Worm (Caenorhabditis elegans) whole organism, late embryonic: Measurements from ENCODE around the gene hsp-6.

ENCODE experiments used
- ceh-30 ChIP-seq: fragments of 150-350 bp; optimal IDR thresholded peaks from 2 replicates; lab custom pipeline; 2014; ENCODE audit warnings: missing biosample characterization, missing genetic modification characterization
- ceh-45 ChIP-seq: fragments of 200-800 bp; sonication (Bioruptor generic); IDR thresholded peaks from 2 replicates; pipeline ENCODE4 v1.3.6; 2022; ENCODE audit warnings: missing genetic modification reagents, missing genetic modification characterization, missing compliant biosample characterization
- ceh-6 ChIP-seq: fragments of 200-800 bp; sonication (Bioruptor generic); optimal IDR thresholded peaks from 2 replicates; lab custom pipeline; 2018; ENCODE audit warnings: mild to moderate bottlenecking, missing genetic modification characterization, missing compliant biosample characterization
- fkh-10 ChIP-seq: fragments of 150-350 bp; optimal IDR thresholded peaks from 2 replicates; lab custom pipeline; 2014; ENCODE audit warnings: missing biosample characterization, missing genetic modification reagents, missing genetic modification characterization
- nhr-11 ChIP-seq: fragments of 150-350 bp; optimal IDR thresholded peaks from 2 replicates; lab custom pipeline; 2014; ENCODE audit warnings: missing biosample characterization, missing genetic modification characterization
- pag-3 ChIP-seq: sonication (generic microtip); optimal IDR thresholded peaks from 2 replicates; lab custom pipeline; 2016; ENCODE audit warnings: missing compliant biosample characterization, missing genetic modification characterization, borderline replicate concordance
- pha-2 ChIP-seq: sonication (generic microtip); optimal IDR thresholded peaks from 2 replicates; lab custom pipeline; 2017; ENCODE audit warnings: mild to moderate bottlenecking, missing genetic modification characterization, missing compliant biosample characterization
- pha-4 ChIP-seq: fragments of 150-350 bp; optimal IDR thresholded peaks from 2 replicates; lab custom pipeline; 2018; ENCODE audit warnings: missing biosample characterization, missing genetic modification reagents, missing genetic modification characterization
- pqm-1 ChIP-seq: sonication (generic microtip); optimal IDR thresholded peaks from 2 replicates; lab custom pipeline; 2016; ENCODE audit warnings: missing genetic modification characterization, missing compliant biosample characterization
- ref-2 ChIP-seq: sonication (generic microtip); optimal IDR thresholded peaks from 2 replicates; lab custom pipeline; 2016; ENCODE audit warnings: missing genetic modification characterization, missing compliant biosample characterization
- sox-4 ChIP-seq: sonication (generic microtip); optimal IDR thresholded peaks from 2 replicates; lab custom pipeline; 2017; ENCODE audit warnings: mild to moderate bottlenecking, missing genetic modification characterization, inconsistent platforms, missing compliant biosample characterization
- tbx-7 ChIP-seq: sonication (generic microtip); optimal IDR thresholded peaks from 2 replicates; lab custom pipeline; 2016; ENCODE audit warnings: missing genotype, missing genetic modification characterization, missing compliant biosample characterization

DNA sequence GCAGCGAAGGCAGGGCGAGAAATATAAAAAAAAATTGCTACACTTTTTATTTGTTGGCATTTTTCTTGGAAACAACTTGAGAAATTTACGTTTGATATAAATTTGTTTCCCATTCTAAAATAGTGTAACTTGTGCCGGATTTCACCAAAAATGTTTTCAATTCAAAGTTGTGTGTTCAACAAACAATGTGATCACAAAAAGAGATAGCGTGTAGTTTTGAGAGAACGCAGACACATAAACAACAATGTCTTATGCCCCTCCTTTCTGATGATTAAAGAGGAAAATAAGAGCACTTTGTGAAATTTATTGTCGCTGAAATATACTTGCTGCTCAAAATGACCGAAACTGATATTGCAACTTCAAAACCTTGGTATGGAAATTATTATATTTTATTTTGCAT is 20.9 kb upstream of the hsp-6 start, which contains the start of gene abhd-5.1:
- TF ChIP-seq pqm-1 (tag; lab: Kevin White, UChicago) (no peak), pag-3 (tag; lab: Kevin White, UChicago) (no peak), nhr-11 (no peak), ceh-6 (GFP tag; lab: Kevin White, UChicago) (no peak), ceh-30 (tag; lab: Kevin White, UChicago) (no peak), pha-2 (tag; lab: Kevin White, UChicago) (no peak), fkh-10 (GFP tag; lab: Kevin White, UChicago) (no peak), sox-4 (tag; lab: Kevin White, UChicago) (no peak), tbx-7 (no peak), ceh-45 (no peak), pha-4 (no peak), ref-2 (tag; lab: Kevin White, UChicago) (no peak)
